Fruit fly (Drosophila melanogaster) whole organism, wandering third instar larva: Measurements from ENCODE around the gene Miro.
A peak's percentile ranks its signal among the peaks of the same experiment; 100 is the strongest.

Source experiments
- Abd-B ChIP-seq: fragments of >200 bp; optimal IDR thresholded peaks from 2 replicates; lab custom pipeline; 2017; ENCODE audit warnings: missing biosample characterization, missing genetic modification characterization
- CG32264 ChIP-seq: fragments of 200-800 bp; sonication (Bioruptor generic); optimal IDR thresholded peaks from 2 replicates; lab custom pipeline; 2016; ENCODE audit warnings: missing biosample characterization, missing genetic modification characterization
- CG9705 ChIP-seq: fragments of 200-800 bp; sonication (Bioruptor generic); optimal IDR thresholded peaks from 2 replicates; lab custom pipeline; 2018; ENCODE audit warnings: missing biosample characterization, mild to moderate bottlenecking, missing genetic modification characterization
- CrebA ChIP-seq: fragments of 200-800 bp; sonication (Bioruptor generic); optimal IDR thresholded peaks from 2 replicates; lab custom pipeline; 2016; ENCODE audit warnings: missing biosample characterization, mild to moderate bottlenecking, missing genetic modification characterization, borderline replicate concordance
- Dfd ChIP-seq: fragments of >200 bp; optimal IDR thresholded peaks from 2 replicates; lab custom pipeline; 2017; ENCODE audit warnings: missing biosample characterization, missing genetic modification characterization
- Dif ChIP-seq: fragments of 200-275, 200-300 bp; sonication (Bioruptor generic); optimal IDR thresholded peaks from 2 replicates; lab custom pipeline; 2018; ENCODE audit warnings: missing biosample characterization, missing genetic modification characterization; ENCODE audit not compliant: partially characterized antibody
- GATAd ChIP-seq: sonication (Bioruptor generic); optimal IDR thresholded peaks from 2 replicates; lab custom pipeline; 2016; ENCODE audit warnings: missing biosample characterization, missing genetic modification characterization
- HLH106 ChIP-seq: fragments of 200-800 bp; optimal IDR thresholded peaks from 3 replicates; lab custom pipeline; 2019; ENCODE audit warnings: missing biosample characterization, mild to moderate bottlenecking, missing genetic modification characterization, moderate library complexity
- Hnf4 ChIP-seq: fragments of 200-800 bp; sonication (Bioruptor generic); optimal IDR thresholded peaks from 2 replicates; lab custom pipeline; 2016; ENCODE audit warnings: missing biosample characterization, mild to moderate bottlenecking, missing genetic modification characterization
- Hr78 ChIP-seq: fragments of >200 bp; optimal IDR thresholded peaks from 2 replicates; lab custom pipeline; 2017; ENCODE audit warnings: missing biosample characterization, missing genetic modification characterization
- Hr83 ChIP-seq: fragments of 200-300 bp; sonication (Bioruptor generic); optimal IDR thresholded peaks from 2 replicates; lab custom pipeline; 2016; ENCODE audit warnings: missing biosample characterization, mild to moderate bottlenecking, missing genetic modification characterization, moderate library complexity; ENCODE audit not compliant: poor library complexity, severe bottlenecking
- Jra ChIP-seq: sonication (Bioruptor generic); optimal IDR thresholded peaks from 2 replicates; lab custom pipeline; 2016; ENCODE audit warnings: missing biosample characterization, missing genetic modification characterization
- Mio ChIP-seq: sonication (Bioruptor generic); optimal IDR thresholded peaks from 2 replicates; lab custom pipeline; 2016; ENCODE audit warnings: missing biosample characterization, missing genetic modification characterization
- Myc ChIP-seq: fragments of >200 bp; optimal IDR thresholded peaks from 2 replicates; lab custom pipeline; 2017
- N ChIP-seq: fragments of >200 bp; optimal IDR thresholded peaks from 2 replicates; lab custom pipeline; 2018; ENCODE audit warnings: missing biosample characterization, missing external identifiers, missing genetic modification characterization
- OdsH ChIP-seq: fragments of 200-800 bp; sonication (Bioruptor generic); optimal IDR thresholded peaks from 2 replicates; lab custom pipeline; 2016; ENCODE audit warnings: missing biosample characterization, mild to moderate bottlenecking, missing genetic modification characterization
- Rel ChIP-seq, 2 experiments: fragments of 200-800 bp; sonication (Bioruptor generic) in 1 of 2; optimal IDR thresholded peaks; 2 replicates in 1 of 2; 3 replicates in 1 of 2; lab custom pipeline; 2016 to 2019; ENCODE audit warnings: mild to moderate bottlenecking in 2 of 2, missing biosample characterization in 2 of 2, missing genetic modification characterization in 2 of 2, moderate library complexity in 1 of 2
- Sp1 ChIP-seq: fragments of 200-800 bp; sonication (Bioruptor generic); optimal IDR thresholded peaks from 3 replicates; lab custom pipeline; 2019; ENCODE audit warnings: missing biosample characterization, mild to moderate bottlenecking, missing genetic modification characterization, moderate library complexity
- Vsx2 ChIP-seq: fragments of 200-300, 225-300 bp; sonication (Bioruptor generic); optimal IDR thresholded peaks from 2 replicates; lab custom pipeline; 2018; ENCODE audit warnings: missing biosample characterization, missing genetic modification characterization; ENCODE audit not compliant: partially characterized antibody
- br ChIP-seq: fragments of 200-800 bp; sonication (Bioruptor generic); optimal IDR thresholded peaks from 2 replicates; lab custom pipeline; 2016; ENCODE audit warnings: missing biosample characterization, missing genetic modification characterization
- brk ChIP-seq: fragments of 200-800 bp; sonication (Bioruptor generic); optimal IDR thresholded peaks from 2 replicates; lab custom pipeline; 2016; ENCODE audit warnings: missing biosample characterization, mild to moderate bottlenecking, missing genetic modification characterization
- dl ChIP-seq, 2 experiments: fragments of 175-275, 200-275 bp in 1 of 2; fragments of 200-275 bp in 1 of 2; sonication (Bioruptor generic); optimal IDR thresholded peaks; lab custom pipeline; 2018; ENCODE audit warnings: mild to moderate bottlenecking in 2 of 2, missing biosample characterization in 2 of 2, missing genetic modification characterization in 2 of 2, moderate library complexity in 2 of 2; ENCODE audit not compliant: partially characterized antibody in 2 of 2, insufficient read depth in 1 of 2
- dmrt93B ChIP-seq: fragments of 200-800 bp; sonication (Bioruptor generic); optimal IDR thresholded peaks from 2 replicates; lab custom pipeline; 2018; ENCODE audit warnings: missing biosample characterization, mild to moderate bottlenecking, missing genetic modification characterization
- dsf ChIP-seq: sonication (Bioruptor generic); optimal IDR thresholded peaks from 2 replicates; lab custom pipeline; 2016; ENCODE audit warnings: missing biosample characterization, missing genetic modification characterization, borderline replicate concordance
- ey ChIP-seq: fragments of 200-800 bp; sonication (Bioruptor generic); optimal IDR thresholded peaks from 2 replicates; lab custom pipeline; 2016; ENCODE audit warnings: missing biosample characterization, missing genetic modification characterization
- foxo ChIP-seq, 2 experiments: fragments of 200-800 bp; sonication (Bioruptor generic); optimal IDR thresholded peaks; 2 replicates in 1 of 2; 3 replicates in 1 of 2; lab custom pipeline; 2016 to 2017; ENCODE audit warnings: missing biosample characterization in 2 of 2, missing genetic modification characterization in 2 of 2
- fru ChIP-seq: fragments of 200-800 bp; sonication (Bioruptor generic); optimal IDR thresholded peaks from 3 replicates; lab custom pipeline; 2016; ENCODE audit warnings: missing biosample characterization, mild to moderate bottlenecking, missing genetic modification characterization
- h ChIP-seq: fragments of 200-800 bp; sonication (Bioruptor generic); optimal IDR thresholded peaks from 3 replicates; lab custom pipeline; 2016; ENCODE audit warnings: missing biosample characterization, mild to moderate bottlenecking, missing genetic modification characterization
- jim ChIP-seq: fragments of 175-275, 200-325 bp; sonication (Bioruptor generic); optimal IDR thresholded peaks from 2 replicates; lab custom pipeline; 2016; ENCODE audit warnings: missing biosample characterization, mild to moderate bottlenecking, missing genetic modification characterization
- lola ChIP-seq: fragments of >200 bp; optimal IDR thresholded peaks from 2 replicates; lab custom pipeline; 2017; ENCODE audit warnings: missing biosample characterization, missing genetic modification characterization
- pan ChIP-seq: fragments of >200 bp; optimal IDR thresholded peaks from 2 replicates; lab custom pipeline; 2017
- psq ChIP-seq: fragments of 200-800 bp; sonication (Bioruptor generic); optimal IDR thresholded peaks from 3 replicates; lab custom pipeline; 2017; ENCODE audit warnings: missing biosample characterization, mild to moderate bottlenecking, missing genetic modification characterization, moderate library complexity
- rgr ChIP-seq: fragments of 200-800 bp; sonication (Bioruptor generic); optimal IDR thresholded peaks from 3 replicates; lab custom pipeline; 2016; ENCODE audit warnings: missing biosample characterization, mild to moderate bottlenecking, missing genetic modification characterization
- sage ChIP-seq: fragments of 200-800 bp; sonication (Bioruptor generic); optimal IDR thresholded peaks from 2 replicates; lab custom pipeline; 2016; ENCODE audit warnings: missing biosample characterization, mild to moderate bottlenecking, missing genetic modification characterization
- sv ChIP-seq: fragments of 200-800 bp; sonication (Bioruptor generic); optimal IDR thresholded peaks from 3 replicates; lab custom pipeline; 2016; ENCODE audit warnings: missing biosample characterization, missing genetic modification characterization
- tai ChIP-seq: sonication (Bioruptor generic); optimal IDR thresholded peaks from 2 replicates; lab custom pipeline; 2016; ENCODE audit warnings: missing biosample characterization, missing genetic modification characterization
- usp ChIP-seq: fragments of >200 bp; optimal IDR thresholded peaks from 2 replicates; lab custom pipeline; 2017; ENCODE audit warnings: missing biosample characterization, missing genetic modification characterization
- woc ChIP-seq: sonication (Bioruptor generic); optimal IDR thresholded peaks from 2 replicates; lab custom pipeline; 2016; ENCODE audit warnings: missing biosample characterization, mild to moderate bottlenecking, missing genetic modification characterization

The Miro gene

dm6 chr3R:24051459-24052165 lies 13.0 kb upstream of the Miro start:
- peak; percentile 54 for TF ChIP-seq Dif (GFP tag; lab: Kevin White, UChicago)
- no peak for TF ChIP-seq Rel (GFP tag; optimal IDR thresholded peaks at IDR 0.05; lab: Kevin White, UChicago)
- TF ChIP-seq Rel (tag; optimal IDR thresholded peaks at IDR 0.05; lab: Kevin White, UChicago) = peak; percentile 28
- TF ChIP-seq Mio (GFP tag; lab: Kevin White, UChicago) = no peak
- TF ChIP-seq h = peak; percentile 11

dm6 chr3R:24050690-24051440 lies 12.2 kb upstream of the Miro start, which contains the start of the genes Atg6 and Pisd:
Gene Atg6 (minus strand): TSS chr3R:24050782.
Gene Pisd (plus strand): TSS chr3R:24050783.
- TF ChIP-seq N (GFP tag; lab: Kevin White, UChicago) (no peak), tai (GFP tag; lab: Kevin White, UChicago) (no peak), CG9705 (GFP tag; lab: Kevin White, UChicago) (no peak), Vsx2 (no peak), dmrt93B (GFP tag; lab: Kevin White, UChicago) (no peak), Myc (peak; percentile 77), rgr (peak; percentile 57), CrebA (no peak), woc (GFP tag; lab: Kevin White, UChicago) (peak; percentile 66), HLH106 (tag; lab: Kevin White, UChicago) (peak; percentile 31), foxo (GFP tag; optimal IDR thresholded peaks at IDR 0.05; lab: Kevin White, UChicago) (peak in 1 of 2 experiments; percentile 44), Dif (GFP tag; lab: Kevin White, UChicago) (no peak), br (GFP tag; lab: Kevin White, UChicago) (no peak), Rel (GFP tag; optimal IDR thresholded peaks at IDR 0.05; lab: Kevin White, UChicago) (no peak), Rel (tag; optimal IDR thresholded peaks at IDR 0.05; lab: Kevin White, UChicago) (peak; percentile 54), dsf (GFP tag; lab: Kevin White, UChicago) (no peak), Dfd (GFP tag; lab: Kevin White, UChicago) (no peak), psq (GFP tag; lab: Kevin White, UChicago) (peak; percentile 26), Hr83 (no peak), CG32264 (no peak), usp (GFP tag; lab: Kevin White, UChicago) (no peak), sv (GFP tag; lab: Kevin White, UChicago) (no peak), Mio (GFP tag; lab: Kevin White, UChicago) (no peak), pan (no peak), h (peak; percentile 78), brk (GFP tag; lab: Kevin White, UChicago) (no peak), lola (GFP tag; lab: Kevin White, UChicago) (no peak), dl (GFP tag; optimal IDR thresholded peaks at IDR 0.05; lab: Kevin White, UChicago; ENCODE audit: insufficient read depth in 1 of 2, partially characterized antibody in 2 of 2) (no peak), Hnf4 (peak; percentile 33), ey (GFP tag; lab: Kevin White, UChicago) (peak; percentile 33), jim (GFP tag; lab: Kevin White, UChicago) (no peak), OdsH (no peak), Jra (GFP tag; lab: Kevin White, UChicago) (no peak), sage (no peak), Abd-B (no peak), Sp1 (GFP tag; lab: Kevin White, UChicago) (peak; percentile 44), fru (peak; percentile 99), GATAd (GFP tag; lab: Kevin White, UChicago) (no peak), Hr78 (no peak)
